Worm (Caenorhabditis elegans) whole organism, L2 larva: ENCODE data around the gene F38B6.2.

Experiments
- egl-27 ChIP-seq: sonication (generic microtip); optimal IDR thresholded peaks from 3 replicates; lab custom pipeline; 2017; ENCODE audit warnings: missing biosample characterization, missing genetic modification reagents, missing genetic modification characterization
- elt-1 ChIP-seq: fragments of 150-350 bp; optimal IDR thresholded peaks from 2 replicates; lab custom pipeline; 2014; ENCODE audit warnings: missing biosample characterization, missing genetic modification characterization
- lin-13 ChIP-seq: fragments of 150-350 bp; optimal IDR thresholded peaks from 2 replicates; lab custom pipeline; 2014; ENCODE audit warnings: missing biosample characterization, missing genetic modification reagents, missing genetic modification characterization
- lsy-2 ChIP-seq, 2 experiments: fragments of 150-350 bp in 1 of 2; sonication (generic microtip) in 1 of 2; optimal IDR thresholded peaks; 2 replicates each; lab custom pipeline; 2014 to 2017; ENCODE audit warnings: missing biosample characterization in 2 of 2, missing genetic modification characterization in 2 of 2
- mab-5 ChIP-seq: fragments of 150-350 bp; optimal IDR thresholded peaks from 2 replicates; lab custom pipeline; 2014; ENCODE audit warnings: missing biosample characterization, missing genetic modification characterization
- mbf-1 ChIP-seq: sonication (generic microtip); optimal IDR thresholded peaks from 2 replicates; lab custom pipeline; 2017; ENCODE audit warnings: missing biosample characterization, missing genetic modification characterization
- nhr-23 ChIP-seq: fragments of 150-350 bp; optimal IDR thresholded peaks from 2 replicates; lab custom pipeline; 2014; ENCODE audit warnings: missing biosample characterization, missing genetic modification reagents, missing genetic modification characterization
- nhr-25 ChIP-seq: fragments of 150-350 bp; sonication (generic microtip); optimal IDR thresholded peaks from 3 replicates; lab custom pipeline; 2014; ENCODE audit warnings: missing biosample characterization, missing genetic modification characterization
- nhr-77 ChIP-seq: fragments of 150-350 bp; optimal IDR thresholded peaks from 2 replicates; lab custom pipeline; 2014; ENCODE audit warnings: missing biosample characterization, missing genetic modification characterization
- unc-39 ChIP-seq: fragments of 150-350 bp; optimal IDR thresholded peaks from 2 replicates; lab custom pipeline; 2014; ENCODE audit warnings: missing biosample characterization, missing genetic modification characterization
- ztf-1 ChIP-seq: fragments of 200-800 bp; sonication (Bioruptor generic); conservative IDR thresholded peaks from 2 replicates; pipeline ENCODE4 v1.3.6; 2022; ENCODE audit warnings: missing genetic modification characterization, missing compliant biosample characterization
- ztf-11 ChIP-seq: sonication (generic microtip); optimal IDR thresholded peaks from 2 replicates; lab custom pipeline; 2017; ENCODE audit warnings: missing biosample characterization, missing genetic modification characterization

- TF ChIP-seq mab-5 (tag; lab: Kevin White, UChicago) (peak; percentile 76), lsy-2 (tag; optimal IDR thresholded peaks at IDR 0.05; lab: Kevin White, UChicago) (peak in 1 of 2 experiments; percentile 89), ztf-11 (tag; lab: Kevin White, UChicago) (no peak), egl-27 (peak; percentile 90), nhr-23 (tag; lab: Kevin White, UChicago) (no peak), ztf-1 (GFP tag; lab: Robert Waterston, UW) (no peak), nhr-25 (tag; lab: Kevin White, UChicago) (peak; percentile 98), nhr-77 (tag; lab: Kevin White, UChicago) (no peak), elt-1 (tag; lab: Kevin White, UChicago) (peak; percentile 96), lin-13 (GFP tag; lab: Kevin White, UChicago) (peak; percentile 88), mbf-1 (tag; lab: Kevin White, UChicago) (no peak), unc-39 (tag; lab: Kevin White, UChicago) (no peak)
Measured at ce11 chrX:6743853-6744346, 45.6 kb downstream of the F38B6.2 start.
